Worm (Caenorhabditis elegans): ENCODE data around the gene hmit-1.3.

hmit-1.3 gene

DNA sequence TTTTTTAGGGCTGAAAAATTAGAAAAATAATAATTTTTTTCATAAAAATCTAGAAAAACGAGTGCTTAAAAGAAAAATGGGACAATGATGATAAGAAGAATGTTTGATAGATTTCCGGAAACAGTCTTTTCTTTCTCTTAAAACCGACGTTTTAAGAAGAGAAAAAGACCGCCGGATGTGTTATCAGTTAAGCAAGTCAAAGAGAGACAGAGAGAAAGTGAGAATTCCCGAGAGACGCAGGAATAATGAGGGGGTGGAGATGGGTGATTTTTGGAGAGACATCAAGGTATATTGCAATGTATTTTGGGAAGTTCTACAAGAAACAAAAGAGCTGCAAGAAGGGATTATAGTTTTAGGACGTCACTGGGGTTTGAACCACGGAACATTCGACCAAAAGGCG lies 43.9 kb downstream of the hmit-1.3 start, which contains the start of gene C34C12.9:
Gene C34C12.9 (minus strand): TSS at position 16 of the 400 bp plus-strand sequence.
- peak; percentile 66 for TF ChIP-seq dmd-6 (GFP tag; IDR thresholded peaks at IDR 0.05)
- no peak for TF ChIP-seq daf-16 (GFP tag; optimal IDR thresholded peaks at IDR 0.05)
- TF ChIP-seq daf-16 (tag; optimal IDR thresholded peaks at IDR 0.05): peak; percentile 10
- peak; percentile 17 for TF ChIP-seq dve-1 (tag; optimal IDR thresholded peaks at IDR 0.05; ENCODE audit: insufficient read depth)
- TF ChIP-seq Y105C5A.15 (GFP tag; IDR thresholded peaks at IDR 0.05): no peak
- TF ChIP-seq aha-1 (tag): peak; percentile 39
- peak; percentile 16 for TF ChIP-seq hlh-11 (tag; optimal IDR thresholded peaks at IDR 0.05)
- peak; percentile 93 for TF ChIP-seq lin-1 (GFP tag; IDR thresholded peaks at IDR 0.05)
- no peak for TF ChIP-seq lin-29 (GFP tag; IDR thresholded peaks at IDR 0.05)
- TF ChIP-seq nhr-28 (tag; optimal IDR thresholded peaks at IDR 0.05): peak; percentile 35

DNA sequence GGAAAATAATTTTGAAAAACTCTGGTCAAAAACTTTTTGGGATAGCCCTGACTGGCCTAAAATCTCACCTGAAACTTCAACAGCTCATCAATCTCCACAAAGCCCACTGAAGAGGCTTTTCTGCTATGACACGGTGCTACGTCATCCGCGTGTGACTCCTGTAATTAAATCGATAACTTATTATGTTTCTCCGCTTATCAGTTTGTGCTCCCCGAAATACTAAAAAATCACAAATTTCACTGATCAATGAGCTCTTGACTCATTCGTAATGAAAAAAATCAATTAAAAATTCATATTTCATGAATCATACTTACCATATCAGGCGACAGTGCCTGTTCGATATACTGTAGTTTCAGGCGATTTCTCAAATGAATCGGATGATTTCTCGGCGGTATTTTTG lies 44.4 kb downstream of the hmit-1.3 start:
- TF ChIP-seq dve-1 (tag; optimal IDR thresholded peaks at IDR 0.05; ENCODE audit: insufficient read depth): peak; percentile 64
- TF ChIP-seq set-16 (GFP tag; IDR thresholded peaks at IDR 0.05): no peak
- no peak for TF ChIP-seq mdt-29 (GFP tag; IDR thresholded peaks at IDR 0.05)
- TF ChIP-seq tra-1 (GFP tag; IDR thresholded peaks at IDR 0.05): 0 out of 2 replicates have a peak, but pooled peaks have one; percentile 7
- no peak for TF ChIP-seq R02D3.7 (tag; optimal IDR thresholded peaks at IDR 0.05)
- TF ChIP-seq lin-39 (tag; optimal IDR thresholded peaks at IDR 0.05): no peak
- TF ChIP-seq F26F4.8 (GFP tag; conservative IDR thresholded peaks at IDR 0.05): no peak
- TF ChIP-seq lin-15B (tag; optimal IDR thresholded peaks at IDR 0.05): no peak
- peak; percentile 60; the same call in 1 of the 2 replicates for TF ChIP-seq php-3 (GFP tag; IDR thresholded peaks at IDR 0.05)
- TF ChIP-seq ces-1 (GFP tag; optimal IDR thresholded peaks at IDR 0.05): no peak
- TF ChIP-seq lsy-2 (tag; optimal IDR thresholded peaks at IDR 0.05): no peak
- TF ChIP-seq pqm-1 (tag; optimal IDR thresholded peaks at IDR 0.05): peak; percentile 58
- TF ChIP-seq lir-3 (tag; optimal IDR thresholded peaks at IDR 0.05): no peak
- TF ChIP-seq dmd-6 (GFP tag; IDR thresholded peaks at IDR 0.05): peak; percentile 52; the same call in 1 of the 2 replicates
- no peak for TF ChIP-seq lin-38 (GFP tag; IDR thresholded peaks at IDR 0.05)
- no peak for TF ChIP-seq zag-1 (tag; optimal IDR thresholded peaks at IDR 0.05)
- TF ChIP-seq mxl-3 (GFP tag; optimal IDR thresholded peaks at IDR 0.05): no peak
- TF ChIP-seq nhr-28 (tag; optimal IDR thresholded peaks at IDR 0.05): peak; percentile 60
- TF ChIP-seq hlh-11 (tag; optimal IDR thresholded peaks at IDR 0.05): peak; percentile 2
- TF ChIP-seq daf-16 (GFP tag; optimal IDR thresholded peaks at IDR 0.05): no peak
- peak; percentile 19 for TF ChIP-seq daf-16 (tag; optimal IDR thresholded peaks at IDR 0.05)
- TF ChIP-seq unc-130 (GFP tag; optimal IDR thresholded peaks at IDR 0.05): no peak

DNA sequence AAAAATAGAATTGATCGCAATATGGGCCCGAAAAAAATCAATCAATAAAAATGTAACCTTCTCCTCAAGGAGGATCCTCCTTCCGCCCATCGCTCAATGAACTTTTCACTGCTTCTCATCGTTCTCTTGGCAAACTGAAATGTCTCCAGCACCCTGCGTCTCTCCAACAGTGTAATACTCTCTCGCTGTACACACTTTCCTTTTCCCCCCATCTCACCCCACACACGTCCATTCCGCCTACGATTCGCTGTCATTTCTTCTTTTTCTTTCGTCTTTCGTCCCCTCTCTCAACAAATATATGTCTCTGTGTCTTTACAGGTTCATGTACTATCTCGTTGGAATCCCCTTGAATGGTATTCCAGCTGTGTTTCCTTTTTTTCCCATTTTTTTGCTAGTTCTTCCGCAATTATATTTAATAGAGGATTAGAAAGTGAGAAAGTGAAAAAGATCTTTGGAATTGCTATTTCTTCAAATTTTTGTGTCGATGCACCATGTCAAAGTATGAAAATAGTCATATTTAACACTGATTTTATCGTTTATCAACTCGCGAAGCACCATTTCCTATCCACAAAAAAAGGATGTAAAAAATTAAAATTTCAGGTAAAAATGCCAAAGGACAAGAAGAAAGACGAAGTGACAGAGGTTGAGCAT lies 47.9 kb downstream of the hmit-1.3 start, which contains the start of gene rsu-1:
Gene rsu-1 (plus strand): TSS at position 601 of the 651 bp plus-strand sequence.
- TF ChIP-seq nhr-28 (tag; optimal IDR thresholded peaks at IDR 0.05) (peak; percentile 86), tag-97 (GFP tag; IDR thresholded peaks at IDR 0.05) (no peak), hif-1 (tag; optimal IDR thresholded peaks at IDR 0.05) (peak in 1 of 2 experiments; percentile 3), dpl-1 (GFP tag; optimal IDR thresholded peaks at IDR 0.05) (peak; percentile 46), nhr-11 (tag; optimal IDR thresholded peaks at IDR 0.05) (peak; percentile 4), lin-15B (tag; optimal IDR thresholded peaks at IDR 0.05) (no peak), sdz-12 (GFP tag; optimal IDR thresholded peaks at IDR 0.05) (no peak), nhr-48 (tag; optimal IDR thresholded peaks at IDR 0.05) (peak; percentile 67), ceh-62 (tag; optimal IDR thresholded peaks at IDR 0.05) (no peak), dmd-6 (GFP tag; IDR thresholded peaks at IDR 0.05) (peak; percentile 63), ceh-82 (tag; optimal IDR thresholded peaks at IDR 0.05) (no peak), aha-1 (tag) (peak; percentile 72), ceh-44 (GFP tag; IDR thresholded peaks at IDR 0.05) (no peak), T26A8.4 (GFP tag; IDR thresholded peaks at IDR 0.05) (peak; percentile 47), nhr-77 (tag; optimal IDR thresholded peaks at IDR 0.05) (no peak), rbr-2 (tag; optimal IDR thresholded peaks at IDR 0.05) (peak; percentile 66), ceh-28 (tag; optimal IDR thresholded peaks at IDR 0.05) (no peak), spr-1 (tag; optimal IDR thresholded peaks at IDR 0.05) (peak; percentile 68), hlh-30 (tag; optimal IDR thresholded peaks at IDR 0.05; ENCODE audit: insufficient read depth) (peak; percentile 10), dve-1 (tag; optimal IDR thresholded peaks at IDR 0.05; ENCODE audit: insufficient read depth) (peak; percentile 70), daf-16 (GFP tag; optimal IDR thresholded peaks at IDR 0.05) (peak in 1 of 2 experiments; percentile 8), daf-16 (tag; optimal IDR thresholded peaks at IDR 0.05) (peak; percentile 49), nhr-6 (tag; optimal IDR thresholded peaks at IDR 0.05) (peak; percentile 43), nhr-25 (tag; optimal IDR thresholded peaks at IDR 0.05; ENCODE audit: borderline replicate concordance, insufficient read depth) (peak; percentile 51), mes-2 (tag; optimal IDR thresholded peaks at IDR 0.05; ENCODE audit: poor library complexity, severe bottlenecking) (peak; percentile 73), ces-1 (GFP tag; optimal IDR thresholded peaks at IDR 0.05) (no peak), mdl-1 (tag; optimal IDR thresholded peaks at IDR 0.05) (peak in 1 of 2 experiments; percentile 69)

Measured in whole organism, L4 larva.